Worm (Caenorhabditis elegans) whole organism, midembryonic: ENCODE results near the gene srz-10.

ENCODE experiments used
- T22C8.4 ChIP-seq: fragments of 200-800 bp; sonication (Bioruptor generic); IDR thresholded peaks from 2 replicates; pipeline ENCODE4 v1.3.6; 2022; ENCODE audit warnings: missing genetic modification characterization, missing compliant biosample characterization
- flt-1 ChIP-seq: fragments of 200-800 bp; sonication (Bioruptor generic); IDR thresholded peaks from 2 replicates; pipeline ENCODE4 v1.3.6; 2022; ENCODE audit warnings: missing genetic modification characterization, missing compliant biosample characterization
- klf-2 ChIP-seq: fragments of 200-800 bp; sonication (Bioruptor generic); conservative IDR thresholded peaks from 2 replicates; pipeline ENCODE4 v1.3.6; 2022; ENCODE audit warnings: missing genetic modification reagents, missing genetic modification characterization, missing compliant biosample characterization
- med-1 ChIP-seq: sonication (generic microtip); optimal IDR thresholded peaks from 2 replicates; lab custom pipeline; 2017; ENCODE audit warnings: missing genetic modification characterization, mild to moderate bottlenecking, missing compliant biosample characterization, antibody characterized with exemption, missing genetic modification reagents; ENCODE audit not compliant: insufficient read depth
- ztf-23 ChIP-seq: fragments of 200-800 bp; sonication (Bioruptor generic); IDR thresholded peaks from 2 replicates; pipeline ENCODE4 v1.3.6; 2022; ENCODE audit warnings: missing genetic modification reagents, missing genetic modification characterization, missing compliant biosample characterization
- ztf-29 ChIP-seq: fragments of 200-800 bp; sonication (Bioruptor generic); IDR thresholded peaks from 2 replicates; pipeline ENCODE4 v1.3.6; 2022; ENCODE audit warnings: missing genetic modification reagents, missing genetic modification characterization, missing compliant biosample characterization

DNA sequence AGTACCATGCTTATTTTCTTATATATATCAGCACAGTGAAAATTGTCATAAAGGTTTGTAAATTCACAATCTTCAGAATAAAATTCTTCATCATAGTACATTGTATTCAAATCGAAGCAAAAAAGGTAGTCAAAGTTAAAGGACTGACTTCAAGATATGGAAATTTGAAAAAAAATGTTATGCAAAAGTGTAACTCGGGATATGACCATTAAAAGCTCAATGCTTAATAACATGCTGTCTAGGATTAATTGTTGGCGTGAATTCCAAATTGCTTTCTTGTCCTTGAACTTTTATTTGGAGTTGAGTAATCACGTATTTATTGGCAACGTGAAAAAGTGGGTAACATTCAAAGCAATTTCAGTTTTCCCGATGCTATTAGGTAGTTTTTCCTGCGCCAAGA, 34.1 kb downstream of the srz-10 start, which contains the start of gene srw-16:
- TF ChIP-seq ztf-29 (GFP tag; lab: Robert Waterston, UW) (no peak), ztf-23 (GFP tag; lab: Robert Waterston, UW) (no peak), T22C8.4 (GFP tag; lab: Robert Waterston, UW) (no peak), klf-2 (GFP tag; lab: Robert Waterston, UW) (no peak), flt-1 (GFP tag; lab: Robert Waterston, UW) (no peak), med-1 (GFP tag; lab: Kevin White, UChicago) (no peak)
